Fruit fly (Drosophila melanogaster) whole organism, embryonic: ENCODE measurements around the gene CG5104.
A peak's percentile ranks its signal among the peaks of the same experiment; 100 is the strongest.

ENCODE experiments used
- Atf-2 ChIP-seq: fragments of 200-800 bp; sonication (Bioruptor generic); optimal IDR thresholded peaks from 2 replicates; lab custom pipeline; 2016; ENCODE audit warnings: missing biosample characterization, missing genetic modification characterization
- B-H2 ChIP-seq: fragments of 200-800 bp; sonication (Bioruptor generic); optimal IDR thresholded peaks from 2 replicates; lab custom pipeline; 2018; ENCODE audit warnings: missing biosample characterization, mild to moderate bottlenecking, missing genetic modification characterization
- CG12219 ChIP-seq: fragments of 200-800 bp; sonication (Bioruptor generic); optimal IDR thresholded peaks from 3 replicates; lab custom pipeline; 2018; ENCODE audit warnings: missing biosample characterization, mild to moderate bottlenecking, missing genetic modification characterization
- CG13287 ChIP-seq: fragments of 200-800 bp; sonication (Bioruptor generic); IDR thresholded peaks from 2 replicates; pipeline ENCODE4 v1.3.6; 2022; ENCODE audit warnings: missing biosample characterization, missing genetic modification characterization; ENCODE audit not compliant: partially characterized antibody
- CG13894 ChIP-seq: fragments of 200-800 bp; sonication (Bioruptor generic); optimal IDR thresholded peaks from 3 replicates; lab custom pipeline; 2018; ENCODE audit warnings: missing biosample characterization, mild to moderate bottlenecking, missing genetic modification characterization, moderate library complexity
- CG14667 ChIP-seq: fragments of 200-800 bp; sonication (Bioruptor generic); IDR thresholded peaks from 2 replicates; pipeline ENCODE4 v1.3.6; 2022; ENCODE audit warnings: missing biosample characterization, missing genetic modification characterization
- CG1529 ChIP-seq: fragments of 200-800 bp; sonication (Bioruptor generic); optimal IDR thresholded peaks from 3 replicates; lab custom pipeline; 2018; ENCODE audit warnings: missing biosample characterization, missing genetic modification characterization
- CG17359 ChIP-seq: fragments of 200-800 bp; sonication (Bioruptor generic); optimal IDR thresholded peaks from 3 replicates; lab custom pipeline; 2018; ENCODE audit warnings: missing biosample characterization, mild to moderate bottlenecking, missing genetic modification characterization, moderate library complexity
- CG17612 ChIP-seq: fragments of 200-800 bp; sonication (Bioruptor generic); IDR thresholded peaks from 2 replicates; pipeline ENCODE4 v1.3.6; 2022; ENCODE audit warnings: missing biosample characterization, missing genetic modification characterization
- CG18262 ChIP-seq: fragments of 200-800 bp; optimal IDR thresholded peaks from 3 replicates; lab custom pipeline; 2019; ENCODE audit warnings: missing biosample characterization, mild to moderate bottlenecking, missing genetic modification characterization, moderate library complexity
- CG1832 ChIP-seq: fragments of 200-800 bp; sonication (Bioruptor generic); optimal IDR thresholded peaks from 2 replicates; lab custom pipeline; 2017; ENCODE audit warnings: missing biosample characterization, mild to moderate bottlenecking, missing genetic modification characterization, inconsistent platforms
- CG18476 ChIP-seq: fragments of 200-800 bp; sonication (Bioruptor generic); optimal IDR thresholded peaks from 2 replicates; lab custom pipeline; 2016; ENCODE audit warnings: missing biosample characterization, mild to moderate bottlenecking, missing genetic modification characterization
- CG18764 ChIP-seq: fragments of 200-800 bp; sonication (Bioruptor generic); optimal IDR thresholded peaks from 3 replicates; lab custom pipeline; 2016; ENCODE audit warnings: missing biosample characterization, missing genetic modification characterization
- CG32772 ChIP-seq: fragments of 200-800 bp; sonication (Bioruptor generic); IDR thresholded peaks from 2 replicates; pipeline ENCODE4 v1.3.6; 2022; ENCODE audit warnings: missing biosample characterization, missing genetic modification characterization
- CG3281 ChIP-seq: fragments of 200-800 bp; sonication (Bioruptor generic); optimal IDR thresholded peaks from 3 replicates; lab custom pipeline; 2017; ENCODE audit warnings: missing biosample characterization, mild to moderate bottlenecking, missing genetic modification characterization
- CG3407 ChIP-seq: fragments of 200-800 bp; sonication (Bioruptor generic); optimal IDR thresholded peaks from 2 replicates; lab custom pipeline; 2018; ENCODE audit warnings: missing biosample characterization, mild to moderate bottlenecking, missing genetic modification characterization
- CG34422 ChIP-seq: fragments of 200-800 bp; sonication (Bioruptor generic); IDR thresholded peaks from 3 replicates; pipeline ENCODE4 v1.3.6; 2022; ENCODE audit warnings: missing biosample characterization, missing genetic modification characterization
- CG43689 ChIP-seq: fragments of 200-800 bp; sonication (Bioruptor generic); IDR thresholded peaks from 2 replicates; pipeline ENCODE4 v1.3.6; 2022; ENCODE audit warnings: missing biosample characterization, missing genetic modification characterization
- CG4424 ChIP-seq: fragments of 200-800 bp; sonication (Bioruptor generic); optimal IDR thresholded peaks from 3 replicates; lab custom pipeline; 2016; ENCODE audit warnings: missing biosample characterization, missing genetic modification characterization
- CG4820 ChIP-seq: fragments of 200-800 bp; sonication (Bioruptor generic); optimal IDR thresholded peaks from 3 replicates; lab custom pipeline; 2016; ENCODE audit warnings: missing biosample characterization, missing genetic modification characterization
- CG6254 ChIP-seq: fragments of 200-800 bp; sonication (Bioruptor generic); optimal IDR thresholded peaks from 3 replicates; lab custom pipeline; 2017; ENCODE audit warnings: mild to moderate bottlenecking, missing biosample characterization, missing genetic modification reagents, missing genetic modification characterization
- CG6654 ChIP-seq: fragments of 200-800 bp; sonication (Bioruptor generic); optimal IDR thresholded peaks from 2 replicates; lab custom pipeline; 2017; ENCODE audit warnings: missing biosample characterization, mild to moderate bottlenecking, missing genetic modification characterization
- CG8478 ChIP-seq: fragments of >200 bp; optimal IDR thresholded peaks from 2 replicates; lab custom pipeline; 2018
- CG9876 ChIP-seq: fragments of 200-800 bp; sonication (Bioruptor generic); optimal IDR thresholded peaks from 2 replicates; lab custom pipeline; 2016; ENCODE audit warnings: missing biosample characterization, missing genetic modification characterization
- Chrac-16 ChIP-seq: fragments of 200-800 bp; sonication (Bioruptor generic); optimal IDR thresholded peaks from 3 replicates; lab custom pipeline; 2016; ENCODE audit warnings: missing biosample characterization, missing genetic modification characterization
- Dp ChIP-seq: fragments of 200-800 bp; sonication (Bioruptor generic); optimal IDR thresholded peaks from 2 replicates; lab custom pipeline; 2018; ENCODE audit warnings: missing biosample characterization, mild to moderate bottlenecking, missing genetic modification characterization, moderate library complexity
- Elba2 ChIP-seq: fragments of 200-800 bp; sonication (Bioruptor generic); optimal IDR thresholded peaks from 3 replicates; lab custom pipeline; 2016; ENCODE audit warnings: missing biosample characterization, missing genetic modification characterization
- Lhr ChIP-seq: fragments of 200-800 bp; sonication (Bioruptor generic); optimal IDR thresholded peaks from 3 replicates; lab custom pipeline; 2017; ENCODE audit warnings: mild to moderate bottlenecking, missing biosample characterization, missing genetic modification reagents, missing genetic modification characterization
- Optix ChIP-seq: fragments of 200-800 bp; sonication (Bioruptor generic); IDR thresholded peaks from 3 replicates; pipeline ENCODE4 v1.3.6; 2022; ENCODE audit warnings: missing biosample characterization, missing genetic modification characterization
- Xbp1 ChIP-seq: fragments of 200-800 bp; sonication (Bioruptor generic); optimal IDR thresholded peaks from 3 replicates; lab custom pipeline; 2016; ENCODE audit warnings: missing biosample characterization, mild to moderate bottlenecking, missing genetic modification characterization
- abd-A ChIP-seq: fragments of 200-800 bp; sonication (Bioruptor generic); optimal IDR thresholded peaks from 3 replicates; lab custom pipeline; 2019; ENCODE audit warnings: missing biosample characterization, mild to moderate bottlenecking, missing genetic modification characterization, moderate library complexity
- ase ChIP-seq: fragments of 200-800 bp; sonication (Bioruptor generic); IDR thresholded peaks from 3 replicates; pipeline ENCODE4 v1.3.6; 2022; ENCODE audit warnings: missing biosample characterization, missing genetic modification characterization
- bcd ChIP-seq: fragments of 200-800 bp; sonication (Bioruptor generic); optimal IDR thresholded peaks from 2 replicates; lab custom pipeline; 2017; ENCODE audit warnings: missing biosample characterization, mild to moderate bottlenecking, missing genetic modification characterization
- cwo ChIP-seq: fragments of 200-800 bp; sonication (Bioruptor generic); optimal IDR thresholded peaks from 3 replicates; lab custom pipeline; 2017; ENCODE audit warnings: missing biosample characterization, missing genetic modification characterization, mild to moderate bottlenecking, moderate library complexity, missing genetic modification reagents
- dan ChIP-seq: fragments of 200-800 bp; sonication (Bioruptor generic); IDR thresholded peaks from 2 replicates; pipeline ENCODE4 v1.3.6; 2022; ENCODE audit warnings: missing biosample characterization, missing genetic modification characterization
- dpn ChIP-seq, 2 experiments: fragments of 200-800 bp; sonication (Bioruptor generic); optimal IDR thresholded peaks; 3 replicates each; lab custom pipeline; 2016; ENCODE audit warnings: missing biosample characterization in 2 of 2, missing genetic modification characterization in 2 of 2
- exex ChIP-seq: fragments of 200-800 bp; sonication (Bioruptor generic); optimal IDR thresholded peaks from 4 replicates; lab custom pipeline; 2018; ENCODE audit warnings: missing biosample characterization, mild to moderate bottlenecking, missing genetic modification characterization, moderate library complexity
- fd3F ChIP-seq: fragments of 200-800 bp; sonication (Bioruptor generic); optimal IDR thresholded peaks from 2 replicates; lab custom pipeline; 2018; ENCODE audit warnings: missing biosample characterization, mild to moderate bottlenecking, missing genetic modification characterization, moderate library complexity
- ham ChIP-seq: fragments of 200-800 bp; sonication (Bioruptor generic); IDR thresholded peaks from 2 replicates; pipeline ENCODE4 v1.3.6; 2022; ENCODE audit warnings: missing biosample characterization, missing genetic modification characterization
- kah ChIP-seq: fragments of 200-800 bp; sonication (Bioruptor generic); optimal IDR thresholded peaks from 2 replicates; lab custom pipeline; 2018; ENCODE audit warnings: missing biosample characterization, mild to moderate bottlenecking, missing genetic modification characterization
- lmd ChIP-seq: fragments of 200-800 bp; sonication (Bioruptor generic); IDR thresholded peaks from 2 replicates; pipeline ENCODE4 v1.3.6; 2022; ENCODE audit warnings: missing biosample characterization, missing genetic modification characterization
- lov ChIP-seq, 2 experiments: fragments of 200-800 bp in 1 of 2; fragments of >200 bp in 1 of 2; sonication (Bioruptor generic) in 1 of 2; IDR thresholded peaks in 1 of 2; optimal IDR thresholded peaks in 1 of 2; 2 replicates in 1 of 2; 3 replicates in 1 of 2; pipeline versions ENCODE4 v1.3.6 to Lab custom; 2017 to 2022; ENCODE audit warnings: missing biosample characterization in 1 of 2, missing genetic modification characterization in 1 of 2
- luna ChIP-seq: fragments of 200-800 bp; sonication (Bioruptor generic); optimal IDR thresholded peaks from 2 replicates; lab custom pipeline; 2016; ENCODE audit warnings: missing biosample characterization, missing genetic modification characterization
- nmo ChIP-seq: fragments of 200-800 bp; sonication (Bioruptor generic); optimal IDR thresholded peaks from 2 replicates; lab custom pipeline; 2018; ENCODE audit warnings: missing biosample characterization, mild to moderate bottlenecking, missing genetic modification characterization, moderate library complexity
- pfk ChIP-seq: fragments of 200-800 bp; sonication (Bioruptor generic); optimal IDR thresholded peaks from 2 replicates; lab custom pipeline; 2018; ENCODE audit warnings: missing biosample characterization, mild to moderate bottlenecking, missing genetic modification characterization, moderate library complexity
- pnt ChIP-seq: fragments of 200-800 bp; sonication (Bioruptor generic); optimal IDR thresholded peaks from 3 replicates; lab custom pipeline; 2016; ENCODE audit warnings: missing biosample characterization, missing genetic modification characterization
- rib ChIP-seq: fragments of 200-800 bp; sonication (Bioruptor generic); IDR thresholded peaks from 2 replicates; pipeline ENCODE4 v1.3.6; 2022; ENCODE audit warnings: missing biosample characterization, missing genetic modification characterization
- so ChIP-seq: fragments of 200-800 bp; sonication (Bioruptor generic); IDR thresholded peaks from 3 replicates; pipeline ENCODE4 v1.3.6; 2022; ENCODE audit warnings: missing biosample characterization, missing genetic modification characterization
- tin ChIP-seq: fragments of 200-800 bp; sonication (Bioruptor generic); optimal IDR thresholded peaks from 3 replicates; lab custom pipeline; 2016; ENCODE audit warnings: missing biosample characterization, missing genetic modification characterization
- trem ChIP-seq: fragments of 200-800 bp; optimal IDR thresholded peaks from 3 replicates; lab custom pipeline; 2019; ENCODE audit warnings: missing biosample characterization, mild to moderate bottlenecking, missing genetic modification characterization, moderate library complexity
- twi ChIP-seq: fragments of 200-800 bp; optimal IDR thresholded peaks from 2 replicates; lab custom pipeline; 2019; ENCODE audit warnings: missing biosample characterization, mild to moderate bottlenecking, missing genetic modification characterization, moderate library complexity
- yki ChIP-seq: fragments of >200 bp; optimal IDR thresholded peaks from 3 replicates; lab custom pipeline; 2018

Gene CG5104

dm6 chr3L:20474789-20475208, 46.0 kb upstream of the CG5104 start (continued):
- TF ChIP-seq dpn (GFP tag; optimal IDR thresholded peaks at IDR 0.05; lab: Kevin White, UChicago), result peak; percentile 89 to 94
- peak; percentile 64 for TF ChIP-seq exex (tag; lab: Kevin White, UChicago)
- TF ChIP-seq CG17359 (tag; lab: Kevin White, UChicago), result peak; percentile 85
- peak; percentile 82 for TF ChIP-seq CG9876 (GFP tag; lab: Kevin White, UChicago)
- TF ChIP-seq CG13287 (GFP tag; lab: Robert Waterston, UW), result no peak
- no peak for TF ChIP-seq CG32772
- peak; percentile 75 for TF ChIP-seq nmo
- no peak for TF ChIP-seq CG43689
- peak; percentile 84 for TF ChIP-seq cwo (GFP tag; lab: Kevin White, UChicago)
- TF ChIP-seq B-H2, result peak; percentile 92
- no peak for TF ChIP-seq rib (GFP tag; lab: Robert Waterston, UW)
- no peak for TF ChIP-seq yki (lab: Kevin White, UChicago)
- peak; percentile 88 for TF ChIP-seq Chrac-16 (GFP tag; lab: Kevin White, UChicago)
- peak; percentile 73 for TF ChIP-seq CG1529 (GFP tag; lab: Kevin White, UChicago)
- TF ChIP-seq CG8478, result no peak
- TF ChIP-seq Xbp1, result peak; percentile 94
- TF ChIP-seq trem, result peak; percentile 70
- no peak for TF ChIP-seq ase (GFP tag; lab: Robert Waterston, UW)
- peak; percentile 55 for TF ChIP-seq CG12219 (GFP tag; lab: Kevin White, UChicago)
- TF ChIP-seq CG18262 (tag; lab: Kevin White, UChicago), result peak; percentile 82
- no peak for TF ChIP-seq dan
- peak; percentile 74 for TF ChIP-seq CG4820 (GFP tag; lab: Kevin White, UChicago)
- peak; percentile 95 for TF ChIP-seq tin (GFP tag; lab: Kevin White, UChicago)
- peak; percentile 34 for TF ChIP-seq CG6654
- no peak for TF ChIP-seq CG34422 (GFP tag; lab: Robert Waterston, UW)
- no peak for TF ChIP-seq CG17612
- peak; percentile 91 for TF ChIP-seq CG13894 (tag; lab: Kevin White, UChicago)
- peak; percentile 74 for TF ChIP-seq Atf-2
- TF ChIP-seq CG6254, result peak; percentile 59
- TF ChIP-seq CG3281 (GFP tag; lab: Kevin White, UChicago), result peak; percentile 88
- TF ChIP-seq Lhr (GFP tag; lab: Kevin White, UChicago), result peak; percentile 38
- TF ChIP-seq Optix (GFP tag; lab: Robert Waterston, UW), result no peak
- no peak for TF ChIP-seq so (GFP tag; lab: Robert Waterston, UW)
- TF ChIP-seq CG18476 (GFP tag; lab: Kevin White, UChicago), result peak; percentile 86
- TF ChIP-seq lmd (GFP tag; lab: Robert Waterston, UW), result no peak
- TF ChIP-seq CG4424 (GFP tag; lab: Kevin White, UChicago), result peak; percentile 88
- peak; percentile 78 for TF ChIP-seq fd3F (GFP tag; lab: Kevin White, UChicago)
- TF ChIP-seq bcd (GFP tag; lab: Kevin White, UChicago), result peak; percentile 89
- peak; percentile 36 for TF ChIP-seq Elba2
- TF ChIP-seq luna (GFP tag; lab: Kevin White, UChicago), result peak; percentile 87
- TF ChIP-seq CG3407 (GFP tag; lab: Kevin White, UChicago), result peak; percentile 68
- TF ChIP-seq kah (GFP tag; lab: Kevin White, UChicago), result peak; percentile 98
- TF ChIP-seq lov (optimal IDR thresholded peaks at IDR 0.05; lab: Kevin White, UChicago), result no peak
- no peak for TF ChIP-seq lov (GFP tag; IDR thresholded peaks at IDR 0.05; lab: Robert Waterston, UW)
- TF ChIP-seq CG1832 (GFP tag; lab: Kevin White, UChicago), result no peak
- no peak for TF ChIP-seq ham (GFP tag; lab: Robert Waterston, UW)
- peak; percentile 49 for TF ChIP-seq Dp
- peak; percentile 79 for TF ChIP-seq pnt
- peak; percentile 71 for TF ChIP-seq twi (tag; lab: Kevin White, UChicago)
- no peak for TF ChIP-seq CG14667 (GFP tag; lab: Robert Waterston, UW)
- peak; percentile 94 for TF ChIP-seq abd-A (tag; lab: Kevin White, UChicago)
- peak; percentile 60 for TF ChIP-seq pfk (GFP tag; lab: Kevin White, UChicago)
- TF ChIP-seq CG18764 (GFP tag; lab: Kevin White, UChicago), result peak; percentile 84
